Worm (Caenorhabditis elegans) whole organism, mixed stage, embryonic: ENCODE results near the gene ckb-4.
A peak's percentile ranks its signal among the peaks of the same experiment; 100 is the strongest.

Experiments
- M03D4.4 ChIP-seq: sonication (generic microtip); optimal IDR thresholded peaks from 2 replicates; lab custom pipeline; 2017; ENCODE audit warnings: mild to moderate bottlenecking, missing genetic modification characterization, missing compliant biosample characterization
- blmp-1 ChIP-seq: fragments of 150-350 bp; optimal IDR thresholded peaks from 2 replicates; lab custom pipeline; 2014; ENCODE audit warnings: missing biosample characterization, missing genetic modification characterization
- ceh-39 ChIP-seq: fragments of 150-350 bp; optimal IDR thresholded peaks from 2 replicates; lab custom pipeline; 2014; ENCODE audit warnings: missing biosample characterization, missing genetic modification characterization
- ceh-43 ChIP-seq: fragments of 200-800 bp; sonication (Bioruptor generic); optimal IDR thresholded peaks from 2 replicates; lab custom pipeline; 2018; ENCODE audit warnings: mild to moderate bottlenecking, missing genetic modification characterization, moderate library complexity, missing compliant biosample characterization
- ceh-83 ChIP-seq: fragments of 200-800 bp; sonication (Bioruptor generic); optimal IDR thresholded peaks from 2 replicates; lab custom pipeline; 2018; ENCODE audit warnings: mild to moderate bottlenecking, missing genetic modification characterization, missing compliant biosample characterization
- ces-1 ChIP-seq: fragments of 150-350 bp; optimal IDR thresholded peaks from 2 replicates; lab custom pipeline; 2014; ENCODE audit warnings: missing biosample characterization, missing genetic modification reagents, missing genetic modification characterization
- cnd-1 ChIP-seq: fragments of 200-800 bp; sonication (Bioruptor generic); optimal IDR thresholded peaks from 2 replicates; lab custom pipeline; 2018; ENCODE audit warnings: mild to moderate bottlenecking, missing genetic modification characterization, missing compliant biosample characterization
- drap-1 ChIP-seq: fragments of 200-800 bp; sonication (Bioruptor generic); optimal IDR thresholded peaks from 3 replicates; lab custom pipeline; 2018; ENCODE audit warnings: mild to moderate bottlenecking, missing genetic modification characterization, missing compliant biosample characterization
- elt-1 ChIP-seq: sonication (generic microtip); optimal IDR thresholded peaks from 2 replicates; lab custom pipeline; 2017; ENCODE audit warnings: missing genetic modification characterization, mild to moderate bottlenecking, missing compliant biosample characterization, antibody characterized with exemption, moderate library complexity, borderline replicate concordance; ENCODE audit not compliant: insufficient read depth
- elt-3 ChIP-seq: fragments of 150-350 bp; optimal IDR thresholded peaks from 2 replicates; lab custom pipeline; 2014; ENCODE audit warnings: missing biosample characterization, missing genetic modification characterization
- flh-1 ChIP-seq: fragments of 200-800 bp; sonication (Bioruptor generic); optimal IDR thresholded peaks from 2 replicates; lab custom pipeline; 2018; ENCODE audit warnings: mild to moderate bottlenecking, missing genetic modification characterization, moderate library complexity, missing compliant biosample characterization
- ham-2 ChIP-seq: fragments of 200-800 bp; sonication (Bioruptor generic); optimal IDR thresholded peaks from 2 replicates; lab custom pipeline; 2018; ENCODE audit warnings: mild to moderate bottlenecking, missing genetic modification characterization, missing compliant biosample characterization
- hlh-1 ChIP-seq: fragments of 150-350 bp; optimal IDR thresholded peaks from 2 replicates; lab custom pipeline; 2014; ENCODE audit warnings: missing biosample characterization, missing genetic modification reagents, missing genetic modification characterization
- lin-13 ChIP-seq: fragments of 150-350 bp; optimal IDR thresholded peaks from 2 replicates; lab custom pipeline; 2014; ENCODE audit warnings: missing biosample characterization, missing genetic modification characterization
- lin-32 ChIP-seq: fragments of 200-800 bp; sonication (Bioruptor generic); optimal IDR thresholded peaks from 2 replicates; lab custom pipeline; 2018; ENCODE audit warnings: mild to moderate bottlenecking, missing genetic modification characterization, missing compliant biosample characterization
- lsy-2 ChIP-seq: fragments of 150-350 bp; optimal IDR thresholded peaks from 2 replicates; lab custom pipeline; 2014; ENCODE audit warnings: missing biosample characterization, missing genetic modification characterization
- mep-1 ChIP-seq: fragments of 150-350 bp; optimal IDR thresholded peaks from 2 replicates; lab custom pipeline; 2017; ENCODE audit warnings: missing biosample characterization, missing genetic modification reagents, missing genetic modification characterization, inconsistent platforms
- mls-2 ChIP-seq: sonication (generic microtip); optimal IDR thresholded peaks from 2 replicates; lab custom pipeline; 2016; ENCODE audit warnings: mild to moderate bottlenecking, missing genetic modification characterization, moderate library complexity, missing compliant biosample characterization
- nhr-12 ChIP-seq: fragments of 150-350 bp; optimal IDR thresholded peaks from 2 replicates; lab custom pipeline; 2014; ENCODE audit warnings: missing biosample characterization, missing genetic modification characterization
- nhr-2 ChIP-seq: fragments of 150-350 bp; optimal IDR thresholded peaks from 2 replicates; lab custom pipeline; 2014; ENCODE audit warnings: missing biosample characterization, missing genetic modification characterization
- nhr-28 ChIP-seq: fragments of 150-350 bp; optimal IDR thresholded peaks from 2 replicates; lab custom pipeline; 2014; ENCODE audit warnings: missing biosample characterization, missing genetic modification characterization
- nhr-76 ChIP-seq: sonication (generic microtip); optimal IDR thresholded peaks from 2 replicates; lab custom pipeline; 2017; ENCODE audit warnings: missing biosample characterization, missing genetic modification characterization
- pha-4 ChIP-seq: fragments of 150-350 bp; optimal IDR thresholded peaks from 2 replicates; lab custom pipeline; 2018; ENCODE audit warnings: missing biosample characterization, missing genetic modification reagents, missing genetic modification characterization
- sem-2 ChIP-seq: fragments of 200-800 bp; sonication (Bioruptor generic); optimal IDR thresholded peaks from 2 replicates; lab custom pipeline; 2018; ENCODE audit warnings: mild to moderate bottlenecking, missing genetic modification characterization, missing compliant biosample characterization
- snpc-4 ChIP-seq: fragments of 150-350 bp; optimal IDR thresholded peaks from 2 replicates; lab custom pipeline; 2014; ENCODE audit warnings: missing biosample characterization, missing genetic modification characterization
- sptf-1 ChIP-seq: sonication (generic microtip); optimal IDR thresholded peaks from 2 replicates; lab custom pipeline; 2017; ENCODE audit warnings: mild to moderate bottlenecking, missing genetic modification characterization, moderate library complexity, missing compliant biosample characterization
- tbx-8 ChIP-seq: fragments of 200-800 bp; sonication (Bioruptor generic); optimal IDR thresholded peaks from 2 replicates; lab custom pipeline; 2018; ENCODE audit warnings: mild to moderate bottlenecking, missing genetic modification characterization, moderate library complexity, missing compliant biosample characterization
- unc-120 ChIP-seq: sonication (generic microtip); optimal IDR thresholded peaks from 2 replicates; lab custom pipeline; 2017; ENCODE audit warnings: missing genetic modification characterization, missing compliant biosample characterization; ENCODE audit not compliant: poor library complexity, severe bottlenecking
- unc-39 ChIP-seq: fragments of 150-350 bp; optimal IDR thresholded peaks from 2 replicates; lab custom pipeline; 2014; ENCODE audit warnings: missing biosample characterization, missing genetic modification characterization
- unc-62 ChIP-seq: fragments of 150-350 bp; optimal IDR thresholded peaks from 2 replicates; lab custom pipeline; 2014; ENCODE audit warnings: missing biosample characterization, missing genetic modification reagents, missing genetic modification characterization

Gene ckb-4

DNA sequence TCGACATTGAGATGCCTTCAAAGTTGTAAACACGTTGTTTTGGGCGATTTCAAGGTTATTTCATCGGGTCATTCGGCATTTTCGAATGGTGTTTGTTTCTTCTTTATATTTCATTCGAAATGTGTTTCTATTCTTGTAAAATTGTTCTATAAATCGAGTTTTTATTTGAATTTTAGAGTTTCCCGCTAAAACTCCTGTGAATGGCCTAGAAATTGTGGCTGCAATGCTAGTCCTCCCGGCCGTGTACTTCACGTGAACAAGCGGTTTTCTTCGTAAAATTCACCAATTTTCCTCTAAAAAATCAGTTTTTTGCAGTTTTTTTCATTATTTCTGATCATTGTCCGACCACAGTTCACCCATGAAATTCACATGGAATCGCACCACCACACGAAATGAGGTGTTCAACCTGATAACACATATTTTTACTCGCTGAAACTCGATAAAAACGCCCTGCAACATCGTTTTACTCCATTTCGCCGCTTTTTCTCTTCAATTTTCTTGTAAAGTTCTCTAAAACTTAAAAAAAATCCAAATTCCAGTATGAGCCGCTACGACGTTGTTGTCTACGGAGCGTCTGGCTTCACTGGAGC is 17.9 kb upstream of the ckb-4 start, which contains the start of gene ldp-1:
TSS of gene ldp-1 (plus strand) at position 540 of the 590 bp plus-strand sequence.
- TF ChIP-seq lsy-2 (tag; lab: Kevin White, UChicago), result peak; percentile 0
- TF ChIP-seq ces-1, result peak; percentile 24
- peak; percentile 40 for TF ChIP-seq sptf-1 (tag; lab: Kevin White, UChicago)
- TF ChIP-seq lin-13 (tag; lab: Kevin White, UChicago), result no peak
- TF ChIP-seq, all 35 proteins: peak for 3

- TF ChIP-seq unc-39 (no peak), pha-4 (tag; lab: Kevin White, UChicago) (no peak), M03D4.4 (no peak), unc-120 (tag; lab: Kevin White, UChicago) (peak; percentile 4), ceh-39 (no peak), nhr-2 (tag; lab: Kevin White, UChicago) (peak; percentile 62), blmp-1 (no peak), hlh-1 (peak; percentile 79), unc-62 (no peak)
Measured at ce11 chrV:2126554-2126953, 17.3 kb upstream of the ckb-4 start.

DNA sequence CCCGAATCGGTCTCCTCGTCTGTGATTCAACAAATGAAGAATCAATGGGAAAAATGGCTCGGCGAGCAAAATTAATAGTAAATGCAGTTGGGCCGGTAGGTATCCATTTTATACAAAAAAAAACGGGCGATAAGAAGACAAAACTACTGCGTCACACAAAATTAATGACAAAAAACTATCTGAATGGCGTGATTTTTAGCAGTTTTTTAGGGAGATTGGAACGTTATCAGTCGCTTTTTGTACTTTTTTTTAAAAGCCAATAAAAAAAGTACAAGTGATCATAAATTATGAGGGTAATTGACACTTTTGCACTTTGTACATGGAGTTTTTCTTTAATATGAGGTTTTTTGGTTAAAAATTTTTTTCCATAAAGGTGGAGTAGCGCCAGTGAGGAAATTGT is 13.9 kb upstream of the ckb-4 start:
- TF ChIP-seq sptf-1 (tag; lab: Kevin White, UChicago) (no peak), pha-4 (tag; lab: Kevin White, UChicago) (no peak), ceh-43 (GFP tag; lab: Kevin White, UChicago) (no peak), elt-1 (tag; lab: Kevin White, UChicago) (no peak), mls-2 (tag; lab: Kevin White, UChicago) (no peak), ces-1 (no peak), sem-2 (GFP tag; lab: Kevin White, UChicago) (no peak), nhr-12 (tag; lab: Kevin White, UChicago) (no peak), flh-1 (GFP tag; lab: Kevin White, UChicago) (no peak), ham-2 (GFP tag; lab: Kevin White, UChicago) (no peak), lin-13 (tag; lab: Kevin White, UChicago) (no peak), ceh-83 (GFP tag; lab: Kevin White, UChicago) (no peak), lin-32 (GFP tag; lab: Kevin White, UChicago) (no peak), nhr-76 (no peak), nhr-28 (tag; lab: Kevin White, UChicago) (no peak)

DNA sequence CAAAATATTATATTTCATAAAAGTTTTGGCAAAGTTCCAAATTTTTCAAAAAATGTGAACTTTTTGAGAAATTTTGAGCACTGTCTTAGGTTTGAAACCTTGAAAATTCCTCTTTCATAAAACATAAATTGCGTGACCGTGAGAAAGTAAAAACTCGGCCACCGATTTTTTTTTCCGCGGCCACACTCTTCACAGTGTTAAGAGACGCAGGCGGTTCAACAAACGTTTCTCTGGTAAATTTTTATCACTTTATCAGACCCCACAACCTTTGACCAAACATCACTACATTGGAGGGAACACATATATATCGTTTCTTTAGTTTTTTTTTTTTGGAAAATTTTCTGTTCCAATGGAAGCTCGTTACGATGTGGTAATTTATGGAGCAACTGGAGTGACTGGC is 13.3 kb upstream of the ckb-4 start, which contains the start of gene F22F7.2:
TSS of gene F22F7.2 (plus strand) at position 266 of the 400 bp plus-strand sequence.
- TF ChIP-seq nhr-12 (tag; lab: Kevin White, UChicago) (no peak), lsy-2 (tag; lab: Kevin White, UChicago) (no peak), lin-13 (tag; lab: Kevin White, UChicago) (no peak), hlh-1 (no peak), drap-1 (no peak), pha-4 (tag; lab: Kevin White, UChicago) (no peak), blmp-1 (no peak), unc-62 (no peak), nhr-28 (tag; lab: Kevin White, UChicago) (no peak), cnd-1 (tag; lab: Kevin White, UChicago) (no peak), tbx-8 (no peak), unc-120 (tag; lab: Kevin White, UChicago) (no peak), unc-39 (no peak), nhr-76 (no peak), lin-32 (GFP tag; lab: Kevin White, UChicago) (no peak), snpc-4 (tag; lab: Kevin White, UChicago) (no peak), mls-2 (tag; lab: Kevin White, UChicago) (no peak)

DNA sequence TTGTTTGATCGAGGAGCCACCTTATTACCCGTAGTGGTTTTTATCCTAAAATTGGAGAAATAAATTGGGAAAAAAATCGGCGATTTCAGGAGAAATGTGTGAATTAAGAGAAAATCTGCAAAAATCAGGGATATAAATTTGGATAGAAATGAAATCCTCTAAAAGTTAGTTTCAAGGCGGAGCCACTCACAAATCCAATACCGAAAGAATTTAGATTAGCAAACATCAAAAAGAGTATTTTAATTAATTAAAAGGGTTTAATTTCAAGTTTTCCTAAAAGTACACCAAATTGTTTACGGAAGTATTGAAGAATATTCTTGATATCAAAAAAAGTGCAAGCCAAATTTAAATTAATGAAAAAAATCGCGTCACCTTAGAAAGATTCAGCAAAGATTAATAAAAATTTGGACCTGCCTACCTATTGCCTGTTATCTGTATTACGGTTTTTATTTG is 12.7 kb upstream of the ckb-4 start, which contains the start of gene F22F7.8:
TSS of gene F22F7.8 (minus strand) at position 51 of the 453 bp plus-strand sequence.
- no peak for TF ChIP-seq ham-2 (GFP tag; lab: Kevin White, UChicago)
- no peak for TF ChIP-seq elt-3 (tag; lab: Kevin White, UChicago)
- no peak for TF ChIP-seq lin-13 (tag; lab: Kevin White, UChicago)
- no peak for TF ChIP-seq mep-1 (tag; lab: Kevin White, UChicago)
- TF ChIP-seq sptf-1 (tag; lab: Kevin White, UChicago), result no peak
- no peak for TF ChIP-seq lsy-2 (tag; lab: Kevin White, UChicago)
- TF ChIP-seq M03D4.4, result no peak
- no peak for TF ChIP-seq flh-1 (GFP tag; lab: Kevin White, UChicago)
- no peak for TF ChIP-seq lin-32 (GFP tag; lab: Kevin White, UChicago)
- TF ChIP-seq tbx-8, result no peak
- no peak for TF ChIP-seq hlh-1
